Worm (Caenorhabditis elegans) whole organism, young adult: ENCODE data around the gene T21C9.9.

Source experiments
- B0019.2 ChIP-seq: fragments of 200-800 bp; sonication (Bioruptor generic); conservative IDR thresholded peaks from 2 replicates; pipeline ENCODE4 v1.3.6; 2022; ENCODE audit warnings: missing genetic modification reagents, missing genetic modification characterization, missing compliant biosample characterization
- B0336.3 ChIP-seq: fragments of 200-800 bp; sonication (Bioruptor generic); IDR thresholded peaks from 2 replicates; pipeline ENCODE4 v1.3.6; 2022; ENCODE audit warnings: missing genetic modification characterization, missing compliant biosample characterization
- F57A8.1 ChIP-seq: fragments of 200-800 bp; sonication (Bioruptor generic); optimal IDR thresholded peaks from 2 replicates; lab custom pipeline; 2018; ENCODE audit warnings: mild to moderate bottlenecking, missing genetic modification characterization, moderate library complexity, missing compliant biosample characterization
- Y53G8AR.9 ChIP-seq: fragments of 200-800 bp; sonication (Bioruptor generic); conservative IDR thresholded peaks from 2 replicates; pipeline ENCODE4 v1.3.6; 2022; ENCODE audit warnings: missing genetic modification reagents, missing genetic modification characterization, missing compliant biosample characterization
- Y56A3A.18 ChIP-seq: fragments of 200-800 bp; sonication (Bioruptor generic); IDR thresholded peaks from 2 replicates; pipeline ENCODE4 v1.3.6; 2022; ENCODE audit warnings: missing genetic modification reagents, missing genetic modification characterization, missing compliant biosample characterization
- ZK185.1 ChIP-seq: sonication (generic microtip); optimal IDR thresholded peaks from 2 replicates; lab custom pipeline; 2016; ENCODE audit warnings: mild to moderate bottlenecking, missing genetic modification characterization, missing compliant biosample characterization; ENCODE audit not compliant: poor library complexity, severe bottlenecking
- aptf-2 ChIP-seq: fragments of 200-800 bp; sonication (Bioruptor generic); conservative IDR thresholded peaks from 2 replicates; pipeline ENCODE4 v1.3.6; 2022; ENCODE audit warnings: missing genetic modification reagents, missing genetic modification characterization, missing compliant biosample characterization
- athp-1 ChIP-seq: sonication (generic microtip); optimal IDR thresholded peaks from 2 replicates; lab custom pipeline; 2017; ENCODE audit warnings: mild to moderate bottlenecking, missing genetic modification characterization, missing compliant biosample characterization
- attf-5 ChIP-seq: fragments of 200-800 bp; sonication (Bioruptor generic); optimal IDR thresholded peaks from 2 replicates; lab custom pipeline; 2018; ENCODE audit warnings: mild to moderate bottlenecking, missing genetic modification characterization, missing compliant biosample characterization
- attf-6 ChIP-seq: fragments of 200-800 bp; sonication (Bioruptor generic); IDR thresholded peaks from 2 replicates; pipeline ENCODE4 v1.3.6; 2022; ENCODE audit warnings: missing genetic modification reagents, missing genetic modification characterization, missing compliant biosample characterization
- chd-7 ChIP-seq: sonication (generic microtip); optimal IDR thresholded peaks from 2 replicates; lab custom pipeline; 2016; ENCODE audit warnings: mild to moderate bottlenecking, missing genetic modification characterization, moderate library complexity, missing compliant biosample characterization
- dox-1 ChIP-seq: fragments of 200-800 bp; sonication (Bioruptor generic); IDR thresholded peaks from 2 replicates; pipeline ENCODE4 v1.3.6; 2022; ENCODE audit warnings: missing genetic modification reagents, missing genetic modification characterization, missing compliant biosample characterization
- efl-1 ChIP-seq: fragments of 150-350 bp; optimal IDR thresholded peaks from 2 replicates; lab custom pipeline; 2014; ENCODE audit warnings: missing biosample characterization, missing genetic modification reagents, missing genetic modification characterization
- egrh-3 ChIP-seq: fragments of 200-800 bp; sonication (Bioruptor generic); IDR thresholded peaks from 2 replicates; pipeline ENCODE4 v1.3.6; 2022; ENCODE audit warnings: missing genetic modification reagents, missing genetic modification characterization, missing compliant biosample characterization
- fkh-3 ChIP-seq: sonication (generic microtip); optimal IDR thresholded peaks from 2 replicates; lab custom pipeline; 2016; ENCODE audit warnings: mild to moderate bottlenecking, missing genetic modification characterization, missing compliant biosample characterization
- hlh-12 ChIP-seq: sonication (generic microtip); optimal IDR thresholded peaks from 2 replicates; lab custom pipeline; 2016; ENCODE audit warnings: missing genetic modification characterization, missing compliant biosample characterization
- hmg-1.2 ChIP-seq: fragments of 200-800 bp; sonication (Bioruptor generic); IDR thresholded peaks from 2 replicates; pipeline ENCODE4 v1.3.6; 2022; ENCODE audit warnings: missing genetic modification reagents, missing genetic modification characterization, missing compliant biosample characterization
- lag-1 ChIP-seq: fragments of 200-800 bp; sonication (Bioruptor generic); IDR thresholded peaks from 2 replicates; pipeline ENCODE4 v1.3.6; 2022; ENCODE audit warnings: missing genetic modification reagents, missing genetic modification characterization, missing compliant biosample characterization
- let-607 ChIP-seq, 2 experiments: fragments of 200-800 bp in 1 of 2; sonication (Bioruptor generic) in 1 of 2; sonication (generic microtip) in 1 of 2; optimal IDR thresholded peaks; 2 replicates each; lab custom pipeline; 2016 to 2018; ENCODE audit warnings: mild to moderate bottlenecking in 2 of 2, missing compliant biosample characterization in 2 of 2, missing genetic modification characterization in 2 of 2, moderate library complexity in 2 of 2, missing genotype in 1 of 2
- lin-35 ChIP-seq, 3 experiments: fragments of 150-350 bp in 2 of 3; sonication (generic microtip) in 1 of 3; optimal IDR thresholded peaks; 2 replicates each; lab custom pipeline; 2014 to 2018; ENCODE audit warnings: missing biosample characterization in 3 of 3, missing genetic modification characterization in 3 of 3, missing genetic modification reagents in 3 of 3
- lir-1 ChIP-seq: fragments of 200-800 bp; sonication (Bioruptor generic); conservative IDR thresholded peaks from 2 replicates; pipeline ENCODE4 v1.3.6; 2022; ENCODE audit warnings: missing genetic modification reagents, missing genetic modification characterization, missing compliant biosample characterization
- mcd-1 ChIP-seq: fragments of 200-800 bp; sonication (Bioruptor generic); IDR thresholded peaks from 2 replicates; pipeline ENCODE4 v1.3.6; 2022; ENCODE audit warnings: missing genetic modification reagents, missing genetic modification characterization, missing compliant biosample characterization
- mxl-1 ChIP-seq: sonication (generic microtip); optimal IDR thresholded peaks from 2 replicates; lab custom pipeline; 2016; ENCODE audit warnings: missing genetic modification characterization, missing compliant biosample characterization
- nhr-179 ChIP-seq: sonication (generic microtip); optimal IDR thresholded peaks from 2 replicates; lab custom pipeline; 2016; ENCODE audit warnings: mild to moderate bottlenecking, missing genetic modification characterization, missing compliant biosample characterization
- nhr-90 ChIP-seq: sonication (generic microtip); optimal IDR thresholded peaks from 2 replicates; lab custom pipeline; 2016; ENCODE audit warnings: missing genotype, mild to moderate bottlenecking, missing genetic modification characterization, missing compliant biosample characterization
- pha-4 ChIP-seq: fragments of 150-350 bp; sonication (generic microtip); optimal IDR thresholded peaks from 2 replicates; lab custom pipeline; 2014; ENCODE audit warnings: missing biosample characterization, missing genetic modification reagents, missing genetic modification characterization
- rcor-1 ChIP-seq: fragments of 200-800 bp; sonication (Bioruptor generic); IDR thresholded peaks from 2 replicates; pipeline ENCODE4 v1.3.6; 2022; ENCODE audit warnings: missing genetic modification reagents, missing genetic modification characterization, missing compliant biosample characterization
- rpc-1 ChIP-seq, 2 experiments: fragments of 150-350 bp in 1 of 2; sonication (generic microtip) in 1 of 2; optimal IDR thresholded peaks; 2 replicates each; lab custom pipeline; 2014 to 2018; ENCODE audit warnings: missing biosample characterization in 1 of 2, missing genetic modification characterization in 1 of 2, missing genetic modification reagents in 1 of 2, missing genotype in 1 of 2
- snpc-4 ChIP-seq, 5 experiments: fragments of 150-350 bp in 1 of 5; sonication (generic microtip) in 4 of 5; optimal IDR thresholded peaks; 2 replicates each; lab custom pipeline; 2014 to 2018; ENCODE audit warnings: missing genetic modification characterization in 5 of 5, missing biosample characterization in 3 of 5, antibody characterized with exemption in 2 of 5, mild to moderate bottlenecking in 2 of 5, missing compliant biosample characterization in 2 of 5, missing genotype in 2 of 5, moderate library complexity in 2 of 5, missing genetic modification reagents in 1 of 5
- tlf-1 ChIP-seq: fragments of 200-800 bp; sonication (Bioruptor generic); optimal IDR thresholded peaks from 2 replicates; lab custom pipeline; 2018; ENCODE audit warnings: mild to moderate bottlenecking, missing genetic modification characterization, missing compliant biosample characterization
- unc-62 ChIP-seq: fragments of 150-350 bp; optimal IDR thresholded peaks from 2 replicates; lab custom pipeline; 2014; ENCODE audit warnings: missing biosample characterization, missing genetic modification reagents, missing genetic modification characterization
- zfh-2 ChIP-seq: fragments of 200-800 bp; sonication (Bioruptor generic); conservative IDR thresholded peaks from 2 replicates; pipeline ENCODE4 v1.3.6; 2022; ENCODE audit warnings: missing genetic modification reagents, missing genetic modification characterization, missing compliant biosample characterization
- ztf-25 ChIP-seq: fragments of 200-800 bp; sonication (Bioruptor generic); IDR thresholded peaks from 2 replicates; pipeline ENCODE4 v1.3.6; 2022; ENCODE audit warnings: missing genetic modification reagents, missing genetic modification characterization, missing compliant biosample characterization

Gene T21C9.9

ce11 chrV:10578938-10579337, 13.4 kb downstream of the T21C9.9 start, which contains the start of the genes erh-1 and lpd-9 (continued):
- TF ChIP-seq lir-1 (GFP tag; lab: Robert Waterston, UW) (0 out of 2 replicates have a peak, but pooled peaks have one; percentile 54), F57A8.1 (GFP tag; lab: Kevin White, UChicago) (no peak), snpc-4 (GFP tag; optimal IDR thresholded peaks at IDR 0.05; lab: Kevin White, UChicago) (peak; percentile 19), snpc-4 (tag; optimal IDR thresholded peaks at IDR 0.05; lab: Kevin White, UChicago) (peak in 2 of 4 experiments; percentile 47 to 63), efl-1 (GFP tag; lab: Kevin White, UChicago) (peak; percentile 2), hmg-1.2 (GFP tag; lab: Robert Waterston, UW) (no peak; the same call in 1 of the 2 replicates), zfh-2 (GFP tag; lab: Robert Waterston, UW) (no peak), Y56A3A.18 (GFP tag; lab: Robert Waterston, UW) (peak; percentile 86), pha-4 (tag; lab: Kevin White, UChicago) (no peak)

ce11 chrV:10578226-10578625, 14.2 kb downstream of the T21C9.9 start, which contains the start of gene mics-1:
mics-1 (minus strand) TSS chrV:10578326.
- TF ChIP-seq Y53G8AR.9 (GFP tag; lab: Robert Waterston, UW) (0 out of 2 replicates have a peak, but pooled peaks have one; percentile 33), hmg-1.2 (GFP tag; lab: Robert Waterston, UW) (no peak)

- no peak for TF ChIP-seq pha-4 (tag; lab: Kevin White, UChicago)
- TF ChIP-seq mcd-1, result 0 out of 2 replicates have a peak, but pooled peaks have one; percentile 9
- TF ChIP-seq tlf-1, result no peak
These were observed 16.1 kb downstream of the T21C9.9 start, which contains the start of gene vps-54 for ce11 chrV:10576319-10576718. vps-54 (minus strand) TSS chrV:10576419.

- TF ChIP-seq attf-6 (GFP tag; lab: Robert Waterston, UW) (no peak), chd-7 (tag; lab: Kevin White, UChicago) (no peak), mxl-1 (tag; lab: Kevin White, UChicago) (no peak)
These were observed 18.2 kb downstream of the T21C9.9 start for ce11 chrV:10574197-10574596.

ce11 chrV:10572614-10573013, 19.8 kb downstream of the T21C9.9 start, which contains the start of gene del-6:
del-6 (plus strand) TSS chrV:10572914.
- no peak for TF ChIP-seq nhr-90 (tag; lab: Kevin White, UChicago)
- TF ChIP-seq B0019.2 (GFP tag; lab: Robert Waterston, UW), result no peak
- TF ChIP-seq hlh-12 (tag; lab: Kevin White, UChicago), result no peak
- no peak for TF ChIP-seq egrh-3 (GFP tag; lab: Robert Waterston, UW)
- TF ChIP-seq athp-1 (tag; lab: Kevin White, UChicago), result no peak
- TF ChIP-seq ztf-25 (GFP tag; lab: Robert Waterston, UW), result no peak
- TF ChIP-seq aptf-2 (GFP tag; lab: Robert Waterston, UW), result no peak
- no peak for TF ChIP-seq rpc-1 (optimal IDR thresholded peaks at IDR 0.05; lab: Kevin White, UChicago)
- TF ChIP-seq rpc-1 (tag; optimal IDR thresholded peaks at IDR 0.05; lab: Kevin White, UChicago), result no peak
- TF ChIP-seq lin-35 (GFP tag; optimal IDR thresholded peaks at IDR 0.05; lab: Kevin White, UChicago), result no peak
- TF ChIP-seq fkh-3 (tag; lab: Kevin White, UChicago), result no peak
- no peak for TF ChIP-seq rcor-1
- TF ChIP-seq let-607 (tag; optimal IDR thresholded peaks at IDR 0.05; lab: Kevin White, UChicago), result no peak
- no peak for TF ChIP-seq attf-5 (GFP tag; lab: Kevin White, UChicago)
- no peak for TF ChIP-seq dox-1 (GFP tag; lab: Robert Waterston, UW)
- TF ChIP-seq lag-1 (GFP tag; lab: Robert Waterston, UW), result no peak
- TF ChIP-seq Y53G8AR.9 (GFP tag; lab: Robert Waterston, UW), result no peak
- TF ChIP-seq nhr-179 (tag; lab: Kevin White, UChicago), result no peak
- TF ChIP-seq ZK185.1 (tag; lab: Kevin White, UChicago), result no peak
- no peak for TF ChIP-seq B0336.3
- no peak for TF ChIP-seq unc-62 (GFP tag; lab: Kevin White, UChicago)
- TF ChIP-seq, all 124 proteins: peak for 0
